Worm (Caenorhabditis elegans): ENCODE measurements around the gene nhx-2.

ce11 chrII:7679499-7680012 is 14.2 kb downstream of the nhx-2 start:
- TF ChIP-seq med-1 (GFP tag; optimal IDR thresholded peaks at IDR 0.05; ENCODE audit: insufficient read depth) (no peak), tab-1 (GFP tag; IDR thresholded peaks at IDR 0.05) (no peak), ztf-29 (GFP tag; IDR thresholded peaks at IDR 0.05) (no peak), T22C8.4 (GFP tag; IDR thresholded peaks at IDR 0.05) (no peak), klf-2 (GFP tag; conservative IDR thresholded peaks at IDR 0.05) (no peak), flt-1 (GFP tag; IDR thresholded peaks at IDR 0.05) (no peak), ref-1 (GFP tag; conservative IDR thresholded peaks at IDR 0.05) (no peak), cog-1 (tag; optimal IDR thresholded peaks at IDR 0.05) (no peak)
